Fruit fly (Drosophila melanogaster) ovary, adult (tissue): ENCODE data around the gene Eig71Ef.

Experiments
- CG17801 ChIP-seq: fragments of 200-800 bp; optimal IDR thresholded peaks from 2 replicates; lab custom pipeline; 2019; ENCODE audit warnings: missing biosample characterization, mild to moderate bottlenecking, missing genetic modification characterization, moderate library complexity; ENCODE audit not compliant: partially characterized antibody

The Eig71Ef gene

DNA sequence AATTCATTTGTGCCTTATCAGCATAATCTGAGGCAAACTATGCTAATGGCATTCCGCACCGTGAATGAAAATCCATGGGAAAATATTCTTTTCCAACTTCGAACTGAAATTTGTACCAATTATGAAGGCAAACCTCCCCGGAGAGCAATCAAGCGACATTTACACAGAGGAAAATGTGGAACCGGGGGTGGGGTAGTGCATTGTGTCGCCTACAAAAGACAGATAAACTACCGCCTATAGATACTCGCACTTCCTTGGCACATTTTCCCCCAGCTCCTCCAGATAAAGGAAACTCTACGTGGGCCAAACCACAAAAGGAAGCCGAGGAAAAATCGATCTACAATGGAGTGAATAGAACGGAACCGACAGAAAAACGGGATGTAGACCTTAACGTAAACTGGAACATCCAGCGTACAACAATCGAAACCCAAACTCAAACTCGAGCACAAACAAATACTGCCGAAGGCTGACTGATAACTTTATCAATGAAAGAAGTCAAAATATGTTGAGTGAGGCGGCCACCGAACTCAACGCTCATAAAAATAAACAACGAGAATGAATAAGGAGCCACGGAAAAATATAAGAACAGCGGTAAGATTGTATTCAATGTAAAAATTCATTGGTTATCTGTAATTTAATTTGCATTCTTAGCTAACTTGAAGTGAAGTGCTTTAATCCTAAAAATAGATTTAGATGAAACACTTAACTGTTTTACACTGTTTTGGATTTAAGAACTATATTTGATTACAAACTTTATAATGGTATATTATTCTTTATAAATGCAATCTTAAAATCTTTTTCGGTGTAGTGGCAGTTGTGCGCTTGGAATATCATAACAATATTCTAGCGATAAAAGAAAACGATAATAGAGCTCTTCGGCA is 33.8 kb upstream of the Eig71Ef start:
- no peak for TF ChIP-seq CG17801 (GFP tag; lab: Kevin White, UChicago)

DNA sequence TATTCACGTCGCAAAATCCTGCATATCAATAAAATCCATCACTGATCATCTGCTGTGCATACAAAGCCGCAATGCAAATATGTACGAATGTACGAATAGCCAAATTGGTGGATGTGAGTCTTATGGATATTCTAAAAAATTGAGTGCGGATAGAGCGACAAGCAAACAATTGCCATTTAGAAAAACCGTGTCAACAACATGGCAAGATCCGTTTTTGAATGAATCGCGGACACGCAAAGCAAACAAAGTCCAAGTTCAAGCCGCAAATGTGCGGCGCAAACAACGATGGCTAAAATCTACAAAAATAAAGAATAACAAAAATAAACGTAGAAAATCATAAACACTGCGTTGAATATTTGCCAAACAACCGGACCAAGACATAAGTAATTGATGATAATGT is 32.3 kb upstream of the Eig71Ef start:
- TF ChIP-seq CG17801 (GFP tag; lab: Kevin White, UChicago), result no peak

DNA sequence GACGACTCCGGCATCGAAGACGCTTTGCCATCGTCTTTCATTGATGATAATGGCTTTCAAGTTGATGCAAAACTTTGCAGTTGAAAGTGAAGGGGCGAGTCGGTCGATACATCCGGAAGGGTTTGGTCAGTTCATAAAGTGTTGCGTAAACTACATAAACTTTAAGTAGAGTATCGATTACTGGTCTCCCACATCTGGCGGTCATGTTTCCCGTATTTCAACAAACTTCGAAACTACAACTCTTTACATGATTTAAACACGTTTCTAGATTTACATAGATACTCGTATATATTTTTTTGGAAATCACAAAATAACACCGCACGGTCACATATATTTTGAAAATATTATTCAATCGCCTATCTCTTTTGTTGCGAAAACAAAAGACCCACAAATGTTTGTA is 30.6 kb upstream of the Eig71Ef start, which contains the start of gene CG34452:
Gene CG34452 (minus strand): TSS at position 101 of the 400 bp plus-strand sequence.
- TF ChIP-seq CG17801 (GFP tag; lab: Kevin White, UChicago), result no peak

DNA sequence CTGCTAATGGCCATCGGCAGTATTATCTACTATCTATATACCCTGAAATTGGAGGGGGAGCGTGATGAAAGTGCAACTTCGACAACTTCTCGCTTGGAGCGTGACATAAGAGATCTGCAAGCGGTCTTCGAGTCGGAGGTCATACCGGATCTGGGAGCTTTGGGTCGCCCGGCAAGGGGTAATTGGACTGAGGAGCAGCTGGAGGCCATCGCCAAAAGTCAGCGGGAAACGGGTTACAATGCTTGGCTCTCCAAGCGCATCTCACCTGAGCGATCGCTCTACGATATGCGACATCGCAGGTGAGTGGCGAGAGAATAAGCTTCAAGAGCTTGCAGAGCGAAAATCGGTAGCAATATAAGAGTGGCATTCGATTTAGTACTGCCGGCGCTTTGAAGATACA is 26.8 kb upstream of the Eig71Ef start:
- no peak for TF ChIP-seq CG17801 (GFP tag; lab: Kevin White, UChicago)

DNA sequence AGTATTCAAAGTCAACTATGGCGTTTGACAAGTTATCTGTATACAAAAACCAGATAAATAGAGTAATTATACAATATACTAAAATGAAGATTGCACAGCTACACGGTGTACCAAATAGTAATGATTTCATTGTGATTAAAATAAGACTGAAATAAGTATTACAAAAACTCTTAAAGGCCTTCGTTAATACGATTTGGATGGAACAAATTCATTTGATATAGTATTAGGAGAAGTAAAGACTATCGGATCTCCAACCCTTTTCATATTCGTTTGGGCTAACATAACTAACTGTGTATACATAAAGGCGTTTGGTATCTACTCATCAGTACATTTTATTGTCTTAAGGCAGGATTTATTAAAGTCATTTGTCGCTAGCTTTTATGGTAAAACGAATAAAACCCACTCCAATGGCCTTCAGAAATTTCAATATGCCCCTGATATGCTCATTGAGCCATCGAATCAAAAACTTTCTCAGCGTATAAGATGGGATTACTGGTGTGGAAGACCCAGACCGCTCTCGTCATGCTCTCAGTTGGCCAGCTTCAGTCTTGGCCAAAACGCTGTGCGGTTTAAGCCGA is 26.2 kb upstream of the Eig71Ef start, which contains the start of the genes CG7579 and Pgant8:
Gene CG7579 (minus strand): TSS at position 101 of the 578 bp plus-strand sequence.
Gene Pgant8 (plus strand): TSS at position 528 of the 578 bp plus-strand sequence.
- no peak for TF ChIP-seq CG17801 (GFP tag; lab: Kevin White, UChicago)

DNA sequence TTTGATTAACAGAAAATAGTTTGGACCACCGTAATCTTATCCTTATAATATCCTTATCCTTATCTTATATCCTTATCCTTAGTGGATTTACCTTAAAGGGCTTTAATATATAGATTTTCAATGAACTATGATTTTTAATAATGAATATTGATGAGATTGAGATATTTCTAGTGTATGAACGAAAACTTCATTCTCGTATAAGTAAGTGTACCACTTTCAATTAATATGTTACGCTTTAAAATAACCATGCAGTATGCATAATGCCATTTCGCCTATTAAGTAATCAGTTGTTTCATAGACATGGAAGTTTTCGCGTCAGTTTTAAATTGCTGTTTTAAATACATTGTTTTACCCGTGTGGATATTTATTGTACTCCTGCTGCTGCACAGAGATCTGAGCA is 22.2 kb upstream of the Eig71Ef start, which contains the start of gene CG7304:
Gene CG7304 (plus strand): TSS at position 301 of the 400 bp plus-strand sequence.
- no peak for TF ChIP-seq CG17801 (GFP tag; lab: Kevin White, UChicago)

DNA sequence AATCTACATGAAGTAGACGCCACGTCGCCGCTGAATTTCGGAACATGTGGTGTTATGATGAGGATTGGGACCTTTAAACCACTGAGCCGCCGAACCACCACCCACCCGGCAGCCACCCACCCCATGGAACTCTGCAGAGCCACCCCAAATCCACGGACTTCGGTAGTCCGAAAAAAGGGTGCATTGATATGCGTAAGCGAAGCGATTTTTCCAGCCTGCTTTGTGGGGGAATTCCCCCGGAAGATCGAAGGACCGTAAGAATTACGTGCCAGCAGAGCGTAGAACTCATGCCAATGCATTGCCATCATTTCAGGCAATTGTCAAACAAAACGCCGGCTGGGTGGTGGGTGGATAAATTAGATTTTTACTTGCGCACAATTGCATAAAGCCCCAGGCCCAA is 21.1 kb upstream of the Eig71Ef start:
- TF ChIP-seq CG17801 (GFP tag; lab: Kevin White, UChicago), result no peak

DNA sequence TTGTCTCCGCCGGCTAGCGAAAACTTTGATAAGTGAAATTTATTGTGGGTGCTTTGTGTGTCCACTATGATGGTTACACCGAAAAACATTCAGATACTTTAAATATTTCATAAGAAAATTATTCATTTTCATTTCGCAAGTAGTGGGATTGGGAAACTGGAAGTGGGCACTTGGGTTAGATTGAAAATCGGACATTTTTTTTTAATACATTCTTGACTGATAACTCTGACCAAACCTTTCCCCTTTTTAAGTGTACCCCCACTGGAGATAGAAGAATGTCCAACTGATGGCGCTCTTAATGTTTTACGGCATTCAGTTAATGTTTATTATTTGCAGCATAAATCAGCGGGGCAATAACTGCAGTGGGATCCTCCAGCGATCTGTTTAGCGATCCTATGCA is 20.5 kb upstream of the Eig71Ef start:
- TF ChIP-seq CG17801 (GFP tag; lab: Kevin White, UChicago), result no peak

DNA sequence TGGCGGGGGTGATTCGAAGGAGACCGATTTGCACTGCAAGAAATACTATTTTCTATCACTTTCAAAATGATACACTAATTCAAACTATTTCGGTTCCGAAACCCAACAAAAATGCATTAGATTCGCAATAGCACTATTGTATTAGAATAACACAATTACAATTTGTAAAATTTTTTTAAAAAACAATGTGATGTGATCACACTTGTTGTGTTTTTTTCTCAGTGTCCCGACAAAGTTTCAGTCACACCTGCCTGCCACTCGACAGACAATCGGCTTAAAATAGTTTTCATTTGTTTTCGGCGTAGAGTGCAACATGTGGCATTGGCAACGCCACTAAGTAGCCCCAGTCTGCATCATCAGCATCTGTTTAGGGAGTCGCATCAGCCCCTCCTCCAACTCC is 17.9 kb upstream of the Eig71Ef start:
- TF ChIP-seq CG17801 (GFP tag; lab: Kevin White, UChicago), result no peak

DNA sequence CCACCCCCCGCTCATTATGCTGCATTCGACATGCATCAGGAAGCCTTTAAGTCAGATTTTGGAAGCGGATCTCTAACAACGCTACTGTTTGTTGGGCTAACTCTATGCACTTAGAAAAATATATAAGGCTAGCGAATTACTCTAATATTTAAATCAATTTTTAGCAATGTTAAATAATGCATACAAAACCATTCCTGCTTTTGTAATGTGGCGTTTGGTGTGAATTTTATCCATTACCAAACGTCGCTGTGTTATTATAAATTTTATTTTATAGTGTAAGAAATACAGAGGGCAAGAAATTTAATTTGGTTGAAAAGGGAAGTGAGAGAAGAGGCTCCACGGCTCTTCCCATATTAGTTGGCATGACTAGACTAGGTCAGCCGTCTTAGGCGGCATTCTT is 15.6 kb upstream of the Eig71Ef start:
- TF ChIP-seq CG17801 (GFP tag; lab: Kevin White, UChicago), result no peak

DNA sequence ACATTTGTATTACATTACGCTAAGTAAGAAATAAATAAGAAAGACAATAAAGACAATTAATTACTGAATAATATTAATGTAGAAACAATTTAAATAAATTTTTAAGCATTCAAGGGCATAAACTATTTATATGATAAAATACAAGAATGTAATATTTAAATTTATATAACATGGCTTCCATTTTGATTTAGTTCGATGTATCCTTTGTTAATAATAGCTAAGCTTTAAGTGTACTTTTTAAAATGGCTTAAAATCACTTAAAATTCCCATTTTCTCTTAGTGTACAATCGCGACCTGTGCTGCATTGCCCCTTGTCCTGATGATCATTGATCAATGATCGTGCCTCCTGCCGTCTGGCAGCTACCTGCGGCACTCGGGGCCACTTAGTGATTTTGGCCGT is 13.3 kb upstream of the Eig71Ef start:
- no peak for TF ChIP-seq CG17801 (GFP tag; lab: Kevin White, UChicago)

DNA sequence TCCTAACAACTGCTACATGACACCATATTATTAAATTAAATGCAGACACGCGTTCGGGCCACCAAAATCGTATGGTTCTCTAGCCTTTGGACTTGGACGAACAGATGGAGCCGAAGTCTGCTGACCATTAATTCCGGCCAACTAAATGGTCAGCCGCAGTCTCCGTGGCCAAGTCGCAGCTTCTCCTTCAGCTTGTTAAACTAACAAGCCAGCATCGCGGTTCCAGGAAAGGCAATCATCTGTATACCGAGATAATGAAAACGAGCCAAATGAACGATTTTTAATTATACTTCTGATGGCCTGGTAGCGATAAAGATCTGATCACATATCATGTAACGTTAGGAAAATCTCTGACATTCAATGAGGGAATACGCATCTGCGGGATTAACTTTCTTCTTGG is 12.7 kb upstream of the Eig71Ef start:
- TF ChIP-seq CG17801 (GFP tag; lab: Kevin White, UChicago), result no peak

DNA sequence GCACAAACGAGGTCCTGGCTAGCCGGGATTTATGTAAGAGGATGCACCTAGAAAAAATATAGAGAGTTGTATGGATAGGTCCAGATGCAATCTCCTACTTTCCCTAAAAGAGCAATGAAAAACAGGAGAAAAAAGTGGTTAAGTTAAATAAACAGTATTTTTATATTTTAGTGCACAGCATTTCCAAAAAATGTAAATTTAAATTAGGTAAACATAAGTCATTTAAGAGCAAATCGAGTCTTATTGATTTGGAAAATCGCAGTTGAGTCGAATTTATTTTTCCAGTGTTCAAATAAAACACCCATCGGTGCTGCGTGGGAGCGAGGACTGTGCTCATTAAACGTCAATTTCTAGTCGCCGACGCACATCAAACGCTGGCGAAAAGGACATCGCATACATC is 8.6 kb upstream of the Eig71Ef start:
- no peak for TF ChIP-seq CG17801 (GFP tag; lab: Kevin White, UChicago)

DNA sequence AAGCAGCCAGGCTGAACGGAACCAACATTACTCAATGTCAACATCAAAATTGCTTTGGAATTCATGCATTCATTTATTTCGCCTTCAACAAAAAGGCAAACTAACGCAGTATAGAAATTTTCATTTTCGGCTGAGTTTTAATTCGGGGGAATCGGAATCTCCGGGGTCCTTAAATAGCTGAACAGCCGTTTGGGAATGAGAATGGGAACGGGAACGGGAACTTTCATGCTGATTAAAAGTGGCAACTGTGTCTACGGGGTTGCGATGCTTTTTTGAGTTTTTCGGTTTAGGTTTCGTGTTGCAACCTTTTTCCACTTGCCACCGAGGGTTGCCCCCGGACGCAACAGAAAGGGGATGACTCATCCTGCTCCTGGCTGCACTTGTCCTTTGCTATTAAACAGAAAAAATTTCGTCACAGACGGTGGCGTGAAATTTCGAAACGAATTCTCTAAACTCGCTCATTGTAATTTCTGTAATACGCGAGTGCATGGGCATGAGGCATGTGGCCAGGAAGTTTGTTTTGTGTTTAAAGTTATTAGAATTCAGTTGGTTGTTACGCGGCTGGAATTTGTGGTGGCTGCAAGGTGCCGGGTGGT is 7.1 kb upstream of the Eig71Ef start:
- TF ChIP-seq CG17801 (GFP tag; lab: Kevin White, UChicago), result no peak

DNA sequence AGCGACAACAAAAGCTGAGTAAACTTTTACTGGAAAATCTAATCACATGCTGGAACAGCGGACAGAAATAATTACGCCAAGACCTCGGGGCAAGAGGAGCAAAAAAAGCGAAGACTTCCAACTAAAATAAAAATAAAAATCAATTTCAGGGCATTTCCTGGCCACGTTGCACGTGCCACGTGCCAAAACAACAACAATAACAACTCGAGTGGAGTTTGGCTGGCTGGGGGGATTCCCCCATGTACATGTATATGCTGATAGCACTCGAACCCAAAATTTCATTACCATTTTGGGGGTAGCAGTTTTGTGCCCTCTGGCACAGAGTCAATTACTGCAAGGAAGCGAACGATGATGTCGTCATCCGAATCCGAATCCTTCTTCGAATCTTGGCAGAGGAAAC is 5.3 kb upstream of the Eig71Ef start:
- no peak for TF ChIP-seq CG17801 (GFP tag; lab: Kevin White, UChicago)
